Fruit fly (Drosophila melanogaster): ENCODE data around the gene CG18666.
A peak's percentile ranks its signal among the peaks of the same experiment; 100 is the strongest.

Gene CG18666

DNA sequence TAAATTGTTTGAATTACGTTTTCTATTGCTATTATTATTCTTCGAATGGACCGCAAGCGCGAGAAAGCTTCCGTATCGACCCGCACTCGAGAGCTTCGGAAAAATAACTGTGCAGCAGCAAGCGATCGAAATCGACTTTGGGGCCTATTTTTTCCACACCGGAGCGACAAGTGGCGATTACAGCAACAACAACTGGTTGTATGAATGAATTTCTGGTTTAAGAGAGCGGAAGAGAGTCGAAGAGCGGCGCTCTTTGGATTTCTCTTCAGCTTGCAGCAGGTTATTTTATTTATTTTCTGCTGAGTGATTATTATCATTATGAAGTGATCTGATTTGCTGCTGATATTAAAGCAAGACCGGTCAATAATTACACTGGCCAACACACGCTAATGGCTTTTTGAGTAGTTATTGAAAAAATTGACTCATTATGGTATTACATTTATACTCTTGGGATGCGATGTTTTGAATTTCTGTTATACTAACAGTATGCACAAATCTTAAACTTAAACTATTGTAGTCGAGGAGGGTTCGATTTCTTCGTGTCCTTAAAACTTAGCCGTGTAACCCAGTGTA, 32.4 kb downstream of the CG18666 start, which contains the start of gene Samuel (continued):
- TF ChIP-seq Mes4 (GFP tag; optimal IDR thresholded peaks at IDR 0.05): no peak
- TF ChIP-seq gem (tag; optimal IDR thresholded peaks at IDR 0.05): peak; percentile 25
- TF ChIP-seq dmrt11E (tag; optimal IDR thresholded peaks at IDR 0.05): no peak
- TF ChIP-seq CG11398 (GFP tag; optimal IDR thresholded peaks at IDR 0.05): no peak
- TF ChIP-seq Poxn (GFP tag; IDR thresholded peaks at IDR 0.05): no peak
- no peak for TF ChIP-seq CG2678 (tag; optimal IDR thresholded peaks at IDR 0.05)
- no peak for TF ChIP-seq CG12299 (tag; optimal IDR thresholded peaks at IDR 0.05)
- TF ChIP-seq CG12744 (GFP tag; optimal IDR thresholded peaks at IDR 0.05): no peak
- no peak for TF ChIP-seq CG11093 (GFP tag; IDR thresholded peaks at IDR 0.05)
- TF ChIP-seq CG3847 (GFP tag; IDR thresholded peaks at IDR 0.05): no peak
- no peak for TF ChIP-seq Sin3A (optimal IDR thresholded peaks at IDR 0.05)
- TF ChIP-seq ATbp (GFP tag; optimal IDR thresholded peaks at IDR 0.05): no peak
- TF ChIP-seq CG6765 (GFP tag; optimal IDR thresholded peaks at IDR 0.05): no peak
- TF ChIP-seq cg (GFP tag; optimal IDR thresholded peaks at IDR 0.05): peak; percentile 69
- no peak for TF ChIP-seq CG6683 (GFP tag; optimal IDR thresholded peaks at IDR 0.05)
- no peak for TF ChIP-seq CG17186 (GFP tag; optimal IDR thresholded peaks at IDR 0.05)
- no peak for TF ChIP-seq knrl (GFP tag; IDR thresholded peaks at IDR 0.05; ENCODE audit: partially characterized antibody)
- TF ChIP-seq grau (tag; optimal IDR thresholded peaks at IDR 0.05): peak; percentile 22
- TF ChIP-seq Hr51 (GFP tag; optimal IDR thresholded peaks at IDR 0.05): no peak
- TF ChIP-seq CG13624 (GFP tag; optimal IDR thresholded peaks at IDR 0.05): no peak
- TF ChIP-seq Mrtf (GFP tag; IDR thresholded peaks at IDR 0.05): no peak
- no peak for TF ChIP-seq luna (GFP tag; optimal IDR thresholded peaks at IDR 0.05)
- no peak for TF ChIP-seq repo (GFP tag; optimal IDR thresholded peaks at IDR 0.05)
- no peak for TF ChIP-seq slbo (GFP tag; IDR thresholded peaks at IDR 0.05)
- TF ChIP-seq CG8765 (GFP tag; IDR thresholded peaks at IDR 0.05): no peak
- TF ChIP-seq CHES-1-like (GFP tag; optimal IDR thresholded peaks at IDR 0.05): no peak
- no peak for TF ChIP-seq CG16813 (GFP tag; IDR thresholded peaks at IDR 0.05; ENCODE audit: partially characterized antibody)
- TF ChIP-seq cato (GFP tag; optimal IDR thresholded peaks at IDR 0.05; ENCODE audit: borderline replicate concordance): no peak
- no peak for TF ChIP-seq CG4617 (GFP tag; optimal IDR thresholded peaks at IDR 0.05; ENCODE audit: borderline replicate concordance)
- no peak for TF ChIP-seq nerfin-2 (GFP tag; IDR thresholded peaks at IDR 0.05; ENCODE audit: partially characterized antibody)
- TF ChIP-seq Xrp1 (GFP tag; IDR thresholded peaks at IDR 0.05): 0 out of 2 replicates have a peak, but pooled peaks have one; percentile 24
- no peak for TF ChIP-seq CG9609 (GFP tag; optimal IDR thresholded peaks at IDR 0.05)
- TF ChIP-seq CG15601 (tag; optimal IDR thresholded peaks at IDR 0.05): no peak
- TF ChIP-seq Hr39 (optimal IDR thresholded peaks at IDR 0.05): no peak
- TF ChIP-seq Xbp1 (GFP tag; optimal IDR thresholded peaks at IDR 0.05): no peak
- no peak for TF ChIP-seq scrt (GFP tag; optimal IDR thresholded peaks at IDR 0.05)
- TF ChIP-seq CG14667 (GFP tag; IDR thresholded peaks at IDR 0.05): no peak
- TF ChIP-seq h (optimal IDR thresholded peaks at IDR 0.05): no peak
- peak; percentile 2 for TF ChIP-seq cwo (GFP tag; optimal IDR thresholded peaks at IDR 0.05)
- TF ChIP-seq CG3281 (GFP tag; optimal IDR thresholded peaks at IDR 0.05): no peak
- TF ChIP-seq caup (GFP tag; optimal IDR thresholded peaks at IDR 0.05; ENCODE audit: severe bottlenecking): no peak
- TF ChIP-seq Vsx1 (GFP tag; optimal IDR thresholded peaks at IDR 0.05): no peak
- no peak for TF ChIP-seq dati (GFP tag; IDR thresholded peaks at IDR 0.05)
- TF ChIP-seq pho (GFP tag; optimal IDR thresholded peaks at IDR 0.05): no peak
- no peak for TF ChIP-seq bab2 (GFP tag; optimal IDR thresholded peaks at IDR 0.05)
- no peak for TF ChIP-seq CG10267 (tag; optimal IDR thresholded peaks at IDR 0.05)
- TF ChIP-seq CG4820 (GFP tag; optimal IDR thresholded peaks at IDR 0.05): no peak
- no peak for TF ChIP-seq CG15269 (tag; optimal IDR thresholded peaks at IDR 0.05)
- no peak for TF ChIP-seq ab (GFP tag; optimal IDR thresholded peaks at IDR 0.05)
- no peak for TF ChIP-seq CG2129 (GFP tag; IDR thresholded peaks at IDR 0.05; ENCODE audit: partially characterized antibody)
- TF ChIP-seq CG1647 (GFP tag; optimal IDR thresholded peaks at IDR 0.05): no peak

All from whole organism, embryonic.